Worm (Caenorhabditis elegans) whole organism, L4 larva: ENCODE measurements around the gene ZK418.13.

Experiments used
- D1046.2 ChIP-seq: fragments of 200-800 bp; sonication (Bioruptor generic); IDR thresholded peaks from 2 replicates; pipeline ENCODE4 v1.3.6; 2022; ENCODE audit warnings: missing genetic modification characterization, missing compliant biosample characterization
- Y75B8A.6 ChIP-seq: fragments of 200-800 bp; sonication (Bioruptor generic); IDR thresholded peaks from 2 replicates; pipeline ENCODE4 v1.3.6; 2022; ENCODE audit warnings: missing genetic modification reagents, missing genetic modification characterization, missing compliant biosample characterization
- aha-1 ChIP-seq: fragments of 150-350 bp; peaks from one replicate; lab custom pipeline; 2014; ENCODE audit warnings: missing biosample characterization, missing genetic modification characterization
- ceh-32 ChIP-seq: sonication (generic microtip); optimal IDR thresholded peaks from 2 replicates; lab custom pipeline; 2016; ENCODE audit warnings: mild to moderate bottlenecking, missing genetic modification characterization, missing compliant biosample characterization; ENCODE audit not compliant: poor library complexity
- cey-2 ChIP-seq: sonication (generic microtip); optimal IDR thresholded peaks from 3 replicates; lab custom pipeline; 2017; ENCODE audit warnings: missing genetic modification characterization, mild to moderate bottlenecking, missing compliant biosample characterization, antibody characterized with exemption, borderline replicate concordance; ENCODE audit not compliant: insufficient read depth
- duxl-1 ChIP-seq: sonication (generic microtip); optimal IDR thresholded peaks from 2 replicates; lab custom pipeline; 2016; ENCODE audit warnings: mild to moderate bottlenecking, missing genetic modification characterization, moderate library complexity, missing compliant biosample characterization; ENCODE audit not compliant: poor library complexity
- fkh-10 ChIP-seq: fragments of 150-350 bp; optimal IDR thresholded peaks from 2 replicates; lab custom pipeline; 2014; ENCODE audit warnings: missing biosample characterization, missing genetic modification reagents, missing genetic modification characterization
- nhr-10 ChIP-seq: fragments of 150-350 bp; optimal IDR thresholded peaks from 2 replicates; lab custom pipeline; 2014; ENCODE audit warnings: missing biosample characterization, missing genetic modification characterization
- nhr-102 ChIP-seq: sonication (generic microtip); optimal IDR thresholded peaks from 2 replicates; lab custom pipeline; 2016; ENCODE audit warnings: mild to moderate bottlenecking, missing genetic modification characterization, moderate library complexity, missing compliant biosample characterization
- nhr-11 ChIP-seq: fragments of 150-350 bp; optimal IDR thresholded peaks from 2 replicates; lab custom pipeline; 2014; ENCODE audit warnings: missing biosample characterization, missing genetic modification characterization
- nhr-41 ChIP-seq: fragments of 200-800 bp; sonication (Bioruptor generic); IDR thresholded peaks from 2 replicates; pipeline ENCODE4 v1.3.6; 2022; ENCODE audit warnings: missing genetic modification reagents, missing genetic modification characterization, missing compliant biosample characterization
- unc-39 ChIP-seq: sonication (generic microtip); optimal IDR thresholded peaks from 2 replicates; lab custom pipeline; 2017; ENCODE audit warnings: missing biosample characterization, missing genetic modification characterization
- unc-62 ChIP-seq, 3 experiments: fragments of 150-350 bp in 1 of 3; sonication (generic microtip); optimal IDR thresholded peaks in 2 of 3; peaks in 1 of 3; 1 replicate in 1 of 3; 2 replicates in 2 of 3; lab custom pipeline; 2014 to 2017; ENCODE audit warnings: missing biosample characterization in 3 of 3, missing genetic modification characterization in 3 of 3, missing genetic modification reagents in 3 of 3, missing genotype in 1 of 3
- zag-1 ChIP-seq: fragments of 150-350 bp; optimal IDR thresholded peaks from 2 replicates; lab custom pipeline; 2014; ENCODE audit warnings: missing biosample characterization, missing genetic modification characterization

DNA sequence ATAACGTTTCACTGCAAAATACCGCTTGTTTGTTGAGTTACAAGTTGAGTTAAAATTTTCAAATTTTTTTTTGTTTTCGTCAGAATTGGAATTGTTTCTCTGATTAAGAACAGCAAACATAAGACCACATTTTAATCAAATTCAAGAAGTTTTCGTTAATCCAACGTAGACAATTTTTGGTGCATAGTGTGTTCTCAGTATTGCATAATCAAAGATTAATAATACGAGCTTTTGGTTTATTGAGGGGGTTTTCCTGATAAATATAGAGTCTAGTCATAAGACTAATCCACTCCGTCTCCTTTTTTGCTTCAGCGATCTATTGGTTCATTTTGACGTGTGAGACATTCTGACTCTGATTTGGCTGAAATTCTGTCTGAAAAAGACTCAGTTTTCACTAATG is 18.9 kb upstream of the ZK418.13 start, which contains the start of gene nhr-9:
- TF ChIP-seq fkh-10 (GFP tag; lab: Kevin White, UChicago) (no peak), Y75B8A.6 (no peak), nhr-10 (no peak), duxl-1 (tag; lab: Kevin White, UChicago) (no peak), ceh-32 (no peak), zag-1 (tag; lab: Kevin White, UChicago) (no peak), unc-39 (tag; lab: Kevin White, UChicago) (no peak), nhr-102 (tag; lab: Kevin White, UChicago) (no peak), aha-1 (tag; lab: Kevin White, UChicago) (no peak), D1046.2 (GFP tag; lab: Robert Waterston, UW) (no peak), unc-62 (GFP tag; optimal IDR thresholded peaks at IDR 0.05 in 1 of 2; lab: Kevin White, UChicago) (no peak), unc-62 (tag; optimal IDR thresholded peaks at IDR 0.05; lab: Kevin White, UChicago) (no peak), nhr-11 (no peak), nhr-41 (no peak), cey-2 (tag; lab: Kevin White, UChicago) (no peak)
